Worm (Caenorhabditis elegans) whole organism, L2 larva: ENCODE results near the gene ZK353.3.
"Not testable (repeated sequence)": the region's sequence is repeated elsewhere in the genome, so short reads cannot be mapped to it uniquely, and the experiment has no call there.

ENCODE experiments used
- C34F6.9 ChIP-seq: fragments of 150-350 bp; optimal IDR thresholded peaks from 2 replicates; lab custom pipeline; 2014; ENCODE audit warnings: missing biosample characterization, missing genetic modification characterization
- F13H6.1 ChIP-seq: sonication (generic microtip); optimal IDR thresholded peaks from 2 replicates; lab custom pipeline; 2016; ENCODE audit warnings: missing genetic modification characterization, missing compliant biosample characterization
- R02D3.7 ChIP-seq: fragments of 150-350 bp; optimal IDR thresholded peaks from 2 replicates; lab custom pipeline; 2014; ENCODE audit warnings: missing biosample characterization, missing genetic modification characterization
- Y55F3AM.14 ChIP-seq: fragments of 200-800 bp; sonication (Bioruptor generic); optimal IDR thresholded peaks from 2 replicates; lab custom pipeline; 2018; ENCODE audit warnings: mild to moderate bottlenecking, missing genetic modification characterization, missing compliant biosample characterization
- ZK546.5 ChIP-seq: sonication (generic microtip); optimal IDR thresholded peaks from 2 replicates; lab custom pipeline; 2017; ENCODE audit warnings: missing biosample characterization, missing genetic modification characterization
- alr-1 ChIP-seq: fragments of 150-350 bp; optimal IDR thresholded peaks from 2 replicates; lab custom pipeline; 2014; ENCODE audit warnings: missing biosample characterization, missing genetic modification characterization
- aly-2 ChIP-seq: fragments of 150-350 bp; optimal IDR thresholded peaks from 2 replicates; lab custom pipeline; 2014; ENCODE audit warnings: missing biosample characterization, missing genetic modification characterization
- ama-1 ChIP-seq: fragments of 150-350 bp; optimal IDR thresholded peaks from 2 replicates; lab custom pipeline; 2018; ENCODE audit warnings: inconsistent platforms
- ceh-16 ChIP-seq: fragments of 150-350 bp; optimal IDR thresholded peaks from 2 replicates; lab custom pipeline; 2014; ENCODE audit warnings: missing biosample characterization, missing genetic modification characterization
- ceh-82 ChIP-seq: fragments of 150-350 bp; optimal IDR thresholded peaks from 2 replicates; lab custom pipeline; 2014; ENCODE audit warnings: missing biosample characterization, missing genetic modification characterization
- crh-2 ChIP-seq: sonication (generic microtip); optimal IDR thresholded peaks from 2 replicates; lab custom pipeline; 2017; ENCODE audit warnings: missing biosample characterization, missing genetic modification characterization
- dmd-4 ChIP-seq: sonication (generic microtip); optimal IDR thresholded peaks from 2 replicates; lab custom pipeline; 2017; ENCODE audit warnings: missing biosample characterization, missing genetic modification characterization
- egl-27 ChIP-seq: sonication (generic microtip); optimal IDR thresholded peaks from 3 replicates; lab custom pipeline; 2017; ENCODE audit warnings: missing biosample characterization, missing genetic modification reagents, missing genetic modification characterization
- elt-1 ChIP-seq: fragments of 150-350 bp; optimal IDR thresholded peaks from 2 replicates; lab custom pipeline; 2014; ENCODE audit warnings: missing biosample characterization, missing genetic modification characterization
- elt-3 ChIP-seq: sonication (generic microtip); optimal IDR thresholded peaks from 2 replicates; lab custom pipeline; 2017; ENCODE audit warnings: missing biosample characterization, missing genetic modification characterization
- fos-1 ChIP-seq: fragments of 150-350 bp; optimal IDR thresholded peaks from 2 replicates; lab custom pipeline; 2014; ENCODE audit warnings: missing biosample characterization, missing genetic modification characterization
- gmeb-1 ChIP-seq: fragments of 150-350 bp; optimal IDR thresholded peaks from 2 replicates; lab custom pipeline; 2014; ENCODE audit warnings: missing biosample characterization, missing genetic modification characterization
- lin-11 ChIP-seq: fragments of 150-350 bp; sonication (generic microtip); optimal IDR thresholded peaks from 2 replicates; lab custom pipeline; 2014; ENCODE audit warnings: missing biosample characterization, missing genetic modification characterization, inconsistent platforms, mixed read lengths
- lin-13 ChIP-seq: fragments of 150-350 bp; optimal IDR thresholded peaks from 2 replicates; lab custom pipeline; 2014; ENCODE audit warnings: missing biosample characterization, missing genetic modification reagents, missing genetic modification characterization
- lin-39 ChIP-seq: fragments of 150-350 bp; optimal IDR thresholded peaks from 2 replicates; lab custom pipeline; 2014; ENCODE audit warnings: missing biosample characterization, missing genetic modification reagents, missing genetic modification characterization
- lsy-2 ChIP-seq, 2 experiments: fragments of 150-350 bp in 1 of 2; sonication (generic microtip) in 1 of 2; optimal IDR thresholded peaks; 2 replicates each; lab custom pipeline; 2014 to 2017; ENCODE audit warnings: missing biosample characterization in 2 of 2, missing genetic modification characterization in 2 of 2
- mab-5 ChIP-seq: fragments of 150-350 bp; optimal IDR thresholded peaks from 2 replicates; lab custom pipeline; 2014; ENCODE audit warnings: missing biosample characterization, missing genetic modification characterization
- mbf-1 ChIP-seq: sonication (generic microtip); optimal IDR thresholded peaks from 2 replicates; lab custom pipeline; 2017; ENCODE audit warnings: missing biosample characterization, missing genetic modification characterization
- mdl-1 ChIP-seq, 2 experiments: fragments of 150-350 bp in 1 of 2; sonication (generic microtip) in 1 of 2; optimal IDR thresholded peaks; 2 replicates each; lab custom pipeline; 2017; ENCODE audit warnings: missing biosample characterization in 2 of 2, missing genetic modification characterization in 2 of 2
- nhr-10 ChIP-seq: sonication (generic microtip); optimal IDR thresholded peaks from 2 replicates; lab custom pipeline; 2017; ENCODE audit warnings: missing biosample characterization, missing genetic modification characterization
- nhr-11 ChIP-seq: fragments of 150-350 bp; optimal IDR thresholded peaks from 2 replicates; lab custom pipeline; 2014; ENCODE audit warnings: missing biosample characterization, missing genetic modification characterization
- nhr-12 ChIP-seq: fragments of 150-350 bp; optimal IDR thresholded peaks from 2 replicates; lab custom pipeline; 2014; ENCODE audit warnings: missing biosample characterization, missing genetic modification characterization
- nhr-129 ChIP-seq: fragments of 150-350 bp; optimal IDR thresholded peaks from 2 replicates; lab custom pipeline; 2014; ENCODE audit warnings: missing biosample characterization, missing genetic modification characterization
- nhr-21 ChIP-seq: fragments of 150-350 bp; optimal IDR thresholded peaks from 2 replicates; lab custom pipeline; 2014; ENCODE audit warnings: missing biosample characterization, missing genetic modification characterization
- nhr-23 ChIP-seq: fragments of 150-350 bp; optimal IDR thresholded peaks from 2 replicates; lab custom pipeline; 2014; ENCODE audit warnings: missing biosample characterization, missing genetic modification reagents, missing genetic modification characterization
- nhr-237 ChIP-seq: fragments of 150-350 bp; optimal IDR thresholded peaks from 2 replicates; lab custom pipeline; 2014; ENCODE audit warnings: missing biosample characterization, missing genetic modification characterization
- nhr-25 ChIP-seq: fragments of 150-350 bp; sonication (generic microtip); optimal IDR thresholded peaks from 3 replicates; lab custom pipeline; 2014; ENCODE audit warnings: missing biosample characterization, missing genetic modification characterization
- nhr-6 ChIP-seq: fragments of 150-350 bp; optimal IDR thresholded peaks from 2 replicates; lab custom pipeline; 2014; ENCODE audit warnings: missing biosample characterization, missing genetic modification characterization
- nhr-77 ChIP-seq: fragments of 150-350 bp; optimal IDR thresholded peaks from 2 replicates; lab custom pipeline; 2014; ENCODE audit warnings: missing biosample characterization, missing genetic modification characterization
- peb-1 ChIP-seq: fragments of 150-350 bp; optimal IDR thresholded peaks from 2 replicates; lab custom pipeline; 2014; ENCODE audit warnings: missing biosample characterization, missing genetic modification characterization
- sem-4 ChIP-seq: fragments of 150-350 bp; optimal IDR thresholded peaks from 2 replicates; lab custom pipeline; 2014; ENCODE audit warnings: missing biosample characterization, missing genetic modification reagents, missing genetic modification characterization
- skn-1 ChIP-seq: sonication (generic microtip); optimal IDR thresholded peaks from 2 replicates; lab custom pipeline; 2017; ENCODE audit warnings: missing biosample characterization, missing genetic modification characterization
- sma-3 ChIP-seq: sonication (generic microtip); optimal IDR thresholded peaks from 2 replicates; lab custom pipeline; 2016; ENCODE audit warnings: missing genetic modification reagents, missing genetic modification characterization, missing compliant biosample characterization
- sma-9 ChIP-seq, 2 experiments: fragments of 150-350 bp in 1 of 2; sonication (generic microtip) in 1 of 2; optimal IDR thresholded peaks; 2 replicates each; lab custom pipeline; 2014 to 2016; ENCODE audit warnings: missing genetic modification characterization in 2 of 2, mild to moderate bottlenecking in 1 of 2, missing biosample characterization in 1 of 2, missing compliant biosample characterization in 1 of 2, missing genetic modification reagents in 1 of 2, moderate library complexity in 1 of 2
- snpc-4 ChIP-seq: fragments of 150-350 bp; optimal IDR thresholded peaks from 2 replicates; lab custom pipeline; 2014; ENCODE audit warnings: missing biosample characterization, missing genetic modification characterization
- unc-39 ChIP-seq: fragments of 150-350 bp; optimal IDR thresholded peaks from 2 replicates; lab custom pipeline; 2014; ENCODE audit warnings: missing biosample characterization, missing genetic modification characterization
- unc-55 ChIP-seq: fragments of 150-350 bp; sonication (generic microtip); optimal IDR thresholded peaks from 3 replicates; lab custom pipeline; 2014; ENCODE audit warnings: missing biosample characterization, missing genetic modification reagents, missing genetic modification characterization
- unc-62 ChIP-seq: fragments of 150-350 bp; optimal IDR thresholded peaks from 2 replicates; lab custom pipeline; 2014; ENCODE audit warnings: missing biosample characterization, missing genetic modification reagents, missing genetic modification characterization
- zag-1 ChIP-seq: fragments of 150-350 bp; optimal IDR thresholded peaks from 2 replicates; lab custom pipeline; 2014; ENCODE audit warnings: missing biosample characterization, missing genetic modification characterization
- ztf-1 ChIP-seq: fragments of 200-800 bp; sonication (Bioruptor generic); conservative IDR thresholded peaks from 2 replicates; pipeline ENCODE4 v1.3.6; 2022; ENCODE audit warnings: missing genetic modification characterization, missing compliant biosample characterization
- ztf-11 ChIP-seq: sonication (generic microtip); optimal IDR thresholded peaks from 2 replicates; lab custom pipeline; 2017; ENCODE audit warnings: missing biosample characterization, missing genetic modification characterization
- ztf-4 ChIP-seq: fragments of 150-350 bp; optimal IDR thresholded peaks from 2 replicates; lab custom pipeline; 2014; ENCODE audit warnings: missing biosample characterization, missing genetic modification characterization

The ZK353.3 gene

DNA sequence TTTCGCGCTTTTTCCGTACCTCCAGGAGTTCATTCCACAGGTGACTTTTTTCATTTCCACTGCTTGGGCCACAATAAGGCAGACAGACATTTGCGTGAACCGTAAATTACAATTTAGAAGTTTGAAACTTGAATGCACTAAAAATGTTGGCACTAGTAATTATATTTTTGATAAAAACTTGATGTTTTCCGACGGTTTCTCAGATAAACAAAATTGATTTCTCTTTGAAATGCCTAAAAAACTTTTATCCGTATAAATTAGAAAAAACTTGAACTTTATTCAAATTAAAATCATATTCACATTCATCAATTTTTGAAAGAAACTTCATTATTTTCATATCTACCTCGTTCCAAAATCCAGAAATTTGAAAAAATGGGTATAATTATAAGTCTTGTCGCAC lies at the start of gene ZK353.3:
Gene ZK353.3, plus strand, starts transcription at position 301 of the 400 bp plus-strand sequence.
- TF ChIP-seq gmeb-1 (tag; lab: Kevin White, UChicago) = no peak
- no peak for TF ChIP-seq ztf-1 (GFP tag; lab: Robert Waterston, UW)
- no peak for TF ChIP-seq fos-1
- TF ChIP-seq C34F6.9 = no peak
- no peak for TF ChIP-seq crh-2 (tag; lab: Kevin White, UChicago)
- TF ChIP-seq skn-1 (tag; lab: Kevin White, UChicago) = no peak
- TF ChIP-seq lsy-2 (tag; optimal IDR thresholded peaks at IDR 0.05; lab: Kevin White, UChicago) = no peak
- TF ChIP-seq, all 48 proteins: peak for 0

DNA sequence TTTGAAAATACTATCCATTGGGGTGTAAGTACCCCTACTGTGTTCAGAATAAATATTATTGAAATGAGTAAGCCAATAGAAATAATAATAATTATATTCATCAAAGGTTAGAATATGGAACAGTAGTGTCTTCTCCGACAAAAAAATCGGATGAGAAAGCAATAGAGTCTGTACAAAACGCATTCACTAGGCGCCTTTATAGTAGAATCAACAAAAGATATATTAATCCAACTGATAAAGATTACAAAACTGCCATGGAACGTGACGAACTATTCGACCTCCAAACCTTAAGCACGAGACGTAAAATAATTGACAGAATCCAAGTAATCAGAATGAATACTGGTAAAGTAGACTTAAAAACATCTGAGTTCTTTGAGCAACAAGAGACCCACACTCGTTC lies 48.0 kb upstream of the ZK353.3 start, which contains the start of gene clc-29:
Gene clc-29, minus strand, starts transcription at position 101 of the 400 bp plus-strand sequence.
- TF ChIP-seq lin-13 (GFP tag; lab: Kevin White, UChicago); ama-1 (lab: Kevin White, UChicago); nhr-23 (tag; lab: Kevin White, UChicago): not testable (repeated sequence)

DNA sequence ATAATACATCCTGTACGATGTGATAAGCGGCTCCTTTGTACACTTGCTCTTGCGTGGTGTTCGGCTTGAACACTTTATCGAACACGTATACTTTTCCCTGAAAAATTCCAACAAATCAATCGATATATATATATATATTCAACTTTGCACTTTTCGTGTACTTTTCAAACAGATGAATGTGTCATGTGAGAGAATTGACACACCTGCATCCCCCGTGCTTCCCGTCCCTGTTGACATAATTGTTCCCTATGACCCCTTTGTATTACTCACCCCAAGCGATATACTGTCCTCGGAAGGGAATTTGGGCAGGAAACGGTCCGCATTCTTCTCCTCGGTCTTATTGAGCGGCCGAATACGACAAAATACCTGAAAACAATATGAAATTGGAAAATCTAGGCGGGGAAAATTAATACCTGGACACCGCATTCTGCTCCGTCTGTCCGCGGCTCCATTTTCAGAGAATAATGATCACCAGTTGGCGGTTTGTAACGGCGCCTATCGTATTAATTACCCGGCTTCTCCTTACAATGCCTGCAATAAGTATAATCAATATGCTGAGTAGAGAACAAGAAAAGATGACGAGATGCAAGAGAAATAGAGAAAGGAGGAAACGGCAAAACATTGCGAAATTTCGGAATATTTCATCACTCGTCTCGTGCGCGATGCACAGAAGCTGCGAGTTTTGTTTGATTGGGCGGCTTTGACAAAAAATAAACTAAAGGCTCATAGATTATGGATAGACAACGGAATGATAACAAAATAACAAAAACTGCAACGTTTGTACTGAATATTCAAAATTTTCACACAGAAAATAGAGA lies 40.9 kb upstream of the ZK353.3 start, which contains the start of gene unc-116:
Gene unc-116, minus strand, starts transcription at position 531 of the 818 bp plus-strand sequence.
- TF ChIP-seq lin-13 (GFP tag; lab: Kevin White, UChicago) (peak; percentile 51), mab-5 (tag; lab: Kevin White, UChicago) (no peak), sem-4 (tag; lab: Kevin White, UChicago) (peak; percentile 1), nhr-237 (no peak), nhr-23 (tag; lab: Kevin White, UChicago) (no peak), lin-39 (tag; lab: Kevin White, UChicago) (no peak), elt-3 (no peak), ZK546.5 (tag; lab: Kevin White, UChicago) (no peak), nhr-12 (tag; lab: Kevin White, UChicago) (no peak), ceh-82 (tag; lab: Kevin White, UChicago) (no peak), ztf-4 (tag; lab: Kevin White, UChicago) (peak; percentile 55), Y55F3AM.14 (GFP tag; lab: Kevin White, UChicago) (no peak), ztf-1 (GFP tag; lab: Robert Waterston, UW) (no peak), R02D3.7 (tag; lab: Kevin White, UChicago) (no peak), elt-1 (tag; lab: Kevin White, UChicago) (no peak), C34F6.9 (peak; percentile 78), nhr-6 (tag; lab: Kevin White, UChicago) (no peak), peb-1 (no peak), unc-39 (tag; lab: Kevin White, UChicago) (no peak), egl-27 (no peak), sma-9 (GFP tag; optimal IDR thresholded peaks at IDR 0.05; lab: Kevin White, UChicago) (peak; percentile 67), sma-9 (tag; optimal IDR thresholded peaks at IDR 0.05; lab: Kevin White, UChicago) (no peak), mdl-1 (tag; optimal IDR thresholded peaks at IDR 0.05; lab: Kevin White, UChicago) (peak; percentile 16 to 70), ztf-11 (tag; lab: Kevin White, UChicago) (no peak), fos-1 (no peak), nhr-129 (tag; lab: Kevin White, UChicago) (peak; percentile 91), crh-2 (tag; lab: Kevin White, UChicago) (peak; percentile 51), snpc-4 (tag; lab: Kevin White, UChicago) (peak; percentile 27), F13H6.1 (tag; lab: Kevin White, UChicago) (no peak), aly-2 (tag; lab: Kevin White, UChicago) (no peak), unc-55 (GFP tag; lab: Kevin White, UChicago) (peak; percentile 92), ceh-16 (tag; lab: Kevin White, UChicago) (no peak), sma-3 (GFP tag; lab: Kevin White, UChicago) (no peak), lsy-2 (tag; optimal IDR thresholded peaks at IDR 0.05; lab: Kevin White, UChicago) (peak; percentile 46 to 71), nhr-21 (tag; lab: Kevin White, UChicago) (no peak), gmeb-1 (tag; lab: Kevin White, UChicago) (no peak), dmd-4 (no peak), nhr-25 (peak; percentile 2), mbf-1 (tag; lab: Kevin White, UChicago) (no peak), nhr-77 (tag; lab: Kevin White, UChicago) (no peak), skn-1 (tag; lab: Kevin White, UChicago) (no peak), unc-62 (GFP tag; lab: Kevin White, UChicago) (no peak), zag-1 (tag; lab: Kevin White, UChicago) (peak; percentile 54), ama-1 (lab: Kevin White, UChicago) (no peak), alr-1 (tag; lab: Kevin White, UChicago) (no peak), nhr-11 (tag; lab: Kevin White, UChicago) (no peak), lin-11 (no peak), nhr-10 (tag; lab: Kevin White, UChicago) (no peak)
